Worm (Caenorhabditis elegans): ENCODE measurements around the gene H20J04.6.

The H20J04.6 gene

DNA sequence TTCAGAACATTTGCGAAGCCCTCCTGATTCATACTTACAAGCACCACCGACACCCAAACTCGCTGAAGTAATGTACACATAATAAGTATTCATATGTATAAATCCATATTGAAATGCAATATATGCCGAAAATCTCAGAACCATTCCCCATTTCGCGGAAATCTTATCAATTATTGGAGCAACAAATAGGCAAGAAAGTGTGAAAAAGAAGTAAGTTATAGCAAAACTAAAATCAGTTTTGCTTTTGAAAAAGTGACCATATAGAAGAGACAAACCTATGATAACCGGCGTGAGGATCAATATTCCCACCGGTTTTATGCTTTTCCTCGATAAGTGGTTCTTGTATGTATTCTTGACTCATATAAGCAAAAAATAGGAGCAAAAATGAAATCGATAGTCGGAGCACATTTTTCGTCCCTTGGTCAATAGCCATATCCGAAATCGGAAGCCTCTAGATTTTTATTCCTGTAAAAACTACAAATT lies 3.5 kb upstream of the H20J04.6 start, which contains the start of gene Y52E8A.6:
TSS of gene Y52E8A.6 (minus strand) at position 433 of the 483 bp plus-strand sequence.
- TF ChIP-seq unc-55 (GFP tag; optimal IDR thresholded peaks at IDR 0.05) (no peak), F13H6.1 (tag; optimal IDR thresholded peaks at IDR 0.05) (no peak), mab-5 (tag; optimal IDR thresholded peaks at IDR 0.05) (no peak), fos-1 (tag; optimal IDR thresholded peaks at IDR 0.05) (no peak), ztf-4 (tag; optimal IDR thresholded peaks at IDR 0.05) (no peak), nhr-21 (tag; optimal IDR thresholded peaks at IDR 0.05) (no peak), ztf-11 (tag; optimal IDR thresholded peaks at IDR 0.05) (no peak), ama-1 (optimal IDR thresholded peaks at IDR 0.05) (no peak), C34F6.9 (tag; optimal IDR thresholded peaks at IDR 0.05) (no peak), nhr-10 (tag; optimal IDR thresholded peaks at IDR 0.05) (no peak), ztf-1 (GFP tag; conservative IDR thresholded peaks at IDR 0.05) (no peak), mdl-1 (tag; optimal IDR thresholded peaks at IDR 0.05) (no peak), sem-4 (tag; optimal IDR thresholded peaks at IDR 0.05) (no peak), elt-1 (tag; optimal IDR thresholded peaks at IDR 0.05) (no peak), peb-1 (tag; optimal IDR thresholded peaks at IDR 0.05) (no peak), egl-27 (tag; optimal IDR thresholded peaks at IDR 0.05) (no peak), ceh-82 (tag; optimal IDR thresholded peaks at IDR 0.05) (no peak), ZK546.5 (tag; optimal IDR thresholded peaks at IDR 0.05) (no peak), snpc-4 (tag; optimal IDR thresholded peaks at IDR 0.05) (no peak), lin-13 (GFP tag; optimal IDR thresholded peaks at IDR 0.05) (no peak)

DNA sequence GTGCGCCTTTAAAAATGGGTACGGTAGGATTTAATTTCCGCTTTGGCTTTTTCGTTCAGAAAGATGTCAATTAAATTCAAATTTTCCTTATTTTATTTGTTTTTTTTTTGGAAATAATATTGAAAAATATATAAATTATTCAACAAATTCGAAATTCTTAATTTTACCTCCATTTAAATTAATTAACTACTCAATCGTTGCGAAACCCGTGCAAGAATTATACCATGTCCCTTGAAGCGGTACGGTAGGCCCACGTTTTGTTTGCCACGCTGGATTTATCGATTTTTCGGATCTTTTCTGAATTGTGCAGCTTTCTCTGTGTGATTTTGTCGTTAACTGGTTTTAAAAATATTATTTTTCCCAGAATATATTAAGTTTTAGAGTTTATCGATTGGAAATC lies 2.6 kb upstream of the H20J04.6 start, which contains the start of gene Y52E8A.2:
TSS of gene Y52E8A.2 (plus strand) at position 382 of the 400 bp plus-strand sequence.
- TF ChIP-seq C34F6.9 (tag; optimal IDR thresholded peaks at IDR 0.05) (no peak), unc-55 (GFP tag; optimal IDR thresholded peaks at IDR 0.05) (no peak), sma-9 (GFP tag; optimal IDR thresholded peaks at IDR 0.05) (no peak), sma-9 (tag; optimal IDR thresholded peaks at IDR 0.05) (no peak), lin-11 (tag; optimal IDR thresholded peaks at IDR 0.05) (no peak), lsy-2 (tag; optimal IDR thresholded peaks at IDR 0.05) (no peak), peb-1 (tag; optimal IDR thresholded peaks at IDR 0.05) (no peak), egl-27 (tag; optimal IDR thresholded peaks at IDR 0.05) (no peak), lin-13 (GFP tag; optimal IDR thresholded peaks at IDR 0.05) (no peak), ceh-16 (tag; optimal IDR thresholded peaks at IDR 0.05) (no peak), blmp-1 (tag; optimal IDR thresholded peaks at IDR 0.05; ENCODE audit: insufficient read depth) (no peak), Y55F3AM.14 (GFP tag; optimal IDR thresholded peaks at IDR 0.05) (no peak), snpc-4 (tag; optimal IDR thresholded peaks at IDR 0.05) (no peak), mdl-1 (tag; optimal IDR thresholded peaks at IDR 0.05) (no peak), skn-1 (tag; optimal IDR thresholded peaks at IDR 0.05) (no peak), sma-3 (GFP tag; optimal IDR thresholded peaks at IDR 0.05) (no peak), nhr-25 (tag; optimal IDR thresholded peaks at IDR 0.05) (no peak), nhr-237 (tag; optimal IDR thresholded peaks at IDR 0.05) (no peak), mbf-1 (tag; optimal IDR thresholded peaks at IDR 0.05) (no peak), gmeb-1 (tag; optimal IDR thresholded peaks at IDR 0.05) (no peak)

DNA sequence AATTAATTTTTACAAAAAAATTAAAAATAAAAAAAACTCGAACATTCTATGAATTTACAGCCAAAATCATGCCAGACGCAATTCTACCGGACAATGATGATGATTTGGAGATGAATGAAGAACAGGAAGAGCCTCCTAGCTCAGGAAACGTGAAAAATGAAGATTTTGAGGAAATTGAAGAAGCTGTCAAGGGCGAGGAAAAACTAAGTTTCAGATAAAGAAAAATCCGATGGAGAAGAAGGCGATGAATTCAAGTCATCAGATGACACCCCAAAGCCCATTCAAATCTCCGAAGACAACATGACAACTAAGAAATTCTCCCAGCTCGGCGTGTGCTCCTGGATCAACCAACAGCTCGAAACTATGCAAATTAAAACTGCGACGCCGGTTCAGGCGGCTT lies 1.3 kb upstream of the H20J04.6 start, which contains the start of gene Y52E8A.1:
TSS of gene Y52E8A.1 (plus strand) at position 301 of the 400 bp plus-strand sequence.
- TF ChIP-seq unc-55 (GFP tag; optimal IDR thresholded peaks at IDR 0.05): no peak

DNA sequence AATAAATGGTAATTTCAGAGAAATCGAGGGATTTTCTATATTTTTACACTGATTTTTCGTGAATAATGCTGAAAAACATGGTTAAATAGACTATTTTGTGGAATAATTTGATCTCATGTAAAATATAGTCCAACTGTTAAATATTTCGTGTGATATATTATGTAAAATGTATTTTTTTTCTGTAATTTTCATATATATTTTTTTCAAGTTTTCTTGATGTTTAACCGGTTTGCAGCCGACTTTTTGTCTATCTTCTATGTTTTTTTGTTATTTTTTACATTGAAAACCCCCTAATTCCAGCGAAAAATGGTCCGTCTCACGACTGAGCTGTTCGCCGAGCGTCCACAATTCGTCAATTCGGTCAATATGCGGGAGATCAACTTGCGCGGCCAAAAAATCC lies 1.0 kb downstream of the H20J04.6 start, which contains the start of gene mog-2:
TSS of gene mog-2 (plus strand) at position 301 of the 400 bp plus-strand sequence.
- no peak for TF ChIP-seq egl-27 (tag; optimal IDR thresholded peaks at IDR 0.05)
- TF ChIP-seq Y55F3AM.14 (GFP tag; optimal IDR thresholded peaks at IDR 0.05): no peak
- no peak for TF ChIP-seq ceh-16 (tag; optimal IDR thresholded peaks at IDR 0.05)
- TF ChIP-seq mab-5 (tag; optimal IDR thresholded peaks at IDR 0.05): no peak
- no peak for TF ChIP-seq sma-3 (GFP tag; optimal IDR thresholded peaks at IDR 0.05)
- TF ChIP-seq ceh-82 (tag; optimal IDR thresholded peaks at IDR 0.05): no peak
- no peak for TF ChIP-seq R02D3.7 (tag; optimal IDR thresholded peaks at IDR 0.05)

DNA sequence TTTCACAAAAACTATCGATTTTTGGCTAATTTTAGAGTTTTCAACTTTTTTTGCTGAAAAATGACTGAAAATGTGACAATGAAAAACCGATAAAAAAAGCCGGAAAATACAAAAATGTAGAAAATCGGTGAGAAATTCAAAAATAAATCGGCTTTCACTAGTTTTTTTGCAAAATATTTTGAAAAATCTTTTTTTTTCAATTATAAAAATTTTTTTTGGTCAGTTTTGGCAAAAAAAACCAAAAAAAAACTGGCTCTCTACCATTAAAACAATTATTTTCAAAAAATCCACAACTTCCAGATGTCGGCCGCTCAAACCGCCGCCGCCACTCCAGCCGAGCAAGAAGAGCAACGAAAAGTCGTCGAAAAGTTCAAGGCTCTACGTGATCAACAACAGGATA lies 3.4 kb downstream of the H20J04.6 start, which contains the start of gene pfd-2:
TSS of gene pfd-2 (plus strand) at position 301 of the 400 bp plus-strand sequence.
- TF ChIP-seq nhr-11 (tag; optimal IDR thresholded peaks at IDR 0.05) (no peak), F13H6.1 (tag; optimal IDR thresholded peaks at IDR 0.05) (no peak), zag-1 (tag; optimal IDR thresholded peaks at IDR 0.05) (no peak)
